Worm (Caenorhabditis elegans) whole organism, L2 larva: Measurements from ENCODE around the gene tbc-6.
A peak's percentile ranks its signal among the peaks of the same experiment; 100 is the strongest.

Source experiments
- C34F6.9 ChIP-seq: fragments of 150-350 bp; optimal IDR thresholded peaks from 2 replicates; lab custom pipeline; 2014; ENCODE audit warnings: missing biosample characterization, missing genetic modification characterization
- F13H6.1 ChIP-seq: sonication (generic microtip); optimal IDR thresholded peaks from 2 replicates; lab custom pipeline; 2016; ENCODE audit warnings: missing genetic modification characterization, missing compliant biosample characterization
- Y55F3AM.14 ChIP-seq: fragments of 200-800 bp; sonication (Bioruptor generic); optimal IDR thresholded peaks from 2 replicates; lab custom pipeline; 2018; ENCODE audit warnings: mild to moderate bottlenecking, missing genetic modification characterization, missing compliant biosample characterization
- ZK546.5 ChIP-seq: sonication (generic microtip); optimal IDR thresholded peaks from 2 replicates; lab custom pipeline; 2017; ENCODE audit warnings: missing biosample characterization, missing genetic modification characterization
- alr-1 ChIP-seq: fragments of 150-350 bp; optimal IDR thresholded peaks from 2 replicates; lab custom pipeline; 2014; ENCODE audit warnings: missing biosample characterization, missing genetic modification characterization
- aly-2 ChIP-seq: fragments of 150-350 bp; optimal IDR thresholded peaks from 2 replicates; lab custom pipeline; 2014; ENCODE audit warnings: missing biosample characterization, missing genetic modification characterization
- ama-1 ChIP-seq: fragments of 150-350 bp; optimal IDR thresholded peaks from 2 replicates; lab custom pipeline; 2018; ENCODE audit warnings: inconsistent platforms
- blmp-1 ChIP-seq: sonication (generic microtip); optimal IDR thresholded peaks from 2 replicates; lab custom pipeline; 2017; ENCODE audit warnings: missing genetic modification characterization, mild to moderate bottlenecking, missing compliant biosample characterization, antibody characterized with exemption, moderate library complexity; ENCODE audit not compliant: insufficient read depth
- ceh-16 ChIP-seq: fragments of 150-350 bp; optimal IDR thresholded peaks from 2 replicates; lab custom pipeline; 2014; ENCODE audit warnings: missing biosample characterization, missing genetic modification characterization
- ceh-82 ChIP-seq: fragments of 150-350 bp; optimal IDR thresholded peaks from 2 replicates; lab custom pipeline; 2014; ENCODE audit warnings: missing biosample characterization, missing genetic modification characterization
- crh-2 ChIP-seq: sonication (generic microtip); optimal IDR thresholded peaks from 2 replicates; lab custom pipeline; 2017; ENCODE audit warnings: missing biosample characterization, missing genetic modification characterization
- egl-27 ChIP-seq: sonication (generic microtip); optimal IDR thresholded peaks from 3 replicates; lab custom pipeline; 2017; ENCODE audit warnings: missing biosample characterization, missing genetic modification reagents, missing genetic modification characterization
- elt-3 ChIP-seq: sonication (generic microtip); optimal IDR thresholded peaks from 2 replicates; lab custom pipeline; 2017; ENCODE audit warnings: missing biosample characterization, missing genetic modification characterization
- fos-1 ChIP-seq: fragments of 150-350 bp; optimal IDR thresholded peaks from 2 replicates; lab custom pipeline; 2014; ENCODE audit warnings: missing biosample characterization, missing genetic modification characterization
- lin-11 ChIP-seq: fragments of 150-350 bp; sonication (generic microtip); optimal IDR thresholded peaks from 2 replicates; lab custom pipeline; 2014; ENCODE audit warnings: missing biosample characterization, missing genetic modification characterization, inconsistent platforms, mixed read lengths
- lin-39 ChIP-seq: fragments of 150-350 bp; optimal IDR thresholded peaks from 2 replicates; lab custom pipeline; 2014; ENCODE audit warnings: missing biosample characterization, missing genetic modification reagents, missing genetic modification characterization
- lsy-2 ChIP-seq, 2 experiments: fragments of 150-350 bp in 1 of 2; sonication (generic microtip) in 1 of 2; optimal IDR thresholded peaks; 2 replicates each; lab custom pipeline; 2014 to 2017; ENCODE audit warnings: missing biosample characterization in 2 of 2, missing genetic modification characterization in 2 of 2
- mab-5 ChIP-seq: fragments of 150-350 bp; optimal IDR thresholded peaks from 2 replicates; lab custom pipeline; 2014; ENCODE audit warnings: missing biosample characterization, missing genetic modification characterization
- mbf-1 ChIP-seq: sonication (generic microtip); optimal IDR thresholded peaks from 2 replicates; lab custom pipeline; 2017; ENCODE audit warnings: missing biosample characterization, missing genetic modification characterization
- mdl-1 ChIP-seq, 2 experiments: fragments of 150-350 bp in 1 of 2; sonication (generic microtip) in 1 of 2; optimal IDR thresholded peaks; 2 replicates each; lab custom pipeline; 2017; ENCODE audit warnings: missing biosample characterization in 2 of 2, missing genetic modification characterization in 2 of 2
- nhr-10 ChIP-seq: sonication (generic microtip); optimal IDR thresholded peaks from 2 replicates; lab custom pipeline; 2017; ENCODE audit warnings: missing biosample characterization, missing genetic modification characterization
- nhr-11 ChIP-seq: fragments of 150-350 bp; optimal IDR thresholded peaks from 2 replicates; lab custom pipeline; 2014; ENCODE audit warnings: missing biosample characterization, missing genetic modification characterization
- nhr-12 ChIP-seq: fragments of 150-350 bp; optimal IDR thresholded peaks from 2 replicates; lab custom pipeline; 2014; ENCODE audit warnings: missing biosample characterization, missing genetic modification characterization
- nhr-129 ChIP-seq: fragments of 150-350 bp; optimal IDR thresholded peaks from 2 replicates; lab custom pipeline; 2014; ENCODE audit warnings: missing biosample characterization, missing genetic modification characterization
- nhr-23 ChIP-seq: fragments of 150-350 bp; optimal IDR thresholded peaks from 2 replicates; lab custom pipeline; 2014; ENCODE audit warnings: missing biosample characterization, missing genetic modification reagents, missing genetic modification characterization
- nhr-25 ChIP-seq: fragments of 150-350 bp; sonication (generic microtip); optimal IDR thresholded peaks from 3 replicates; lab custom pipeline; 2014; ENCODE audit warnings: missing biosample characterization, missing genetic modification characterization
- nhr-6 ChIP-seq: fragments of 150-350 bp; optimal IDR thresholded peaks from 2 replicates; lab custom pipeline; 2014; ENCODE audit warnings: missing biosample characterization, missing genetic modification characterization
- nhr-77 ChIP-seq: fragments of 150-350 bp; optimal IDR thresholded peaks from 2 replicates; lab custom pipeline; 2014; ENCODE audit warnings: missing biosample characterization, missing genetic modification characterization
- peb-1 ChIP-seq: fragments of 150-350 bp; optimal IDR thresholded peaks from 2 replicates; lab custom pipeline; 2014; ENCODE audit warnings: missing biosample characterization, missing genetic modification characterization
- sem-4 ChIP-seq: fragments of 150-350 bp; optimal IDR thresholded peaks from 2 replicates; lab custom pipeline; 2014; ENCODE audit warnings: missing biosample characterization, missing genetic modification reagents, missing genetic modification characterization
- skn-1 ChIP-seq: sonication (generic microtip); optimal IDR thresholded peaks from 2 replicates; lab custom pipeline; 2017; ENCODE audit warnings: missing biosample characterization, missing genetic modification characterization
- sma-3 ChIP-seq: sonication (generic microtip); optimal IDR thresholded peaks from 2 replicates; lab custom pipeline; 2016; ENCODE audit warnings: missing genetic modification reagents, missing genetic modification characterization, missing compliant biosample characterization
- sma-9 ChIP-seq, 2 experiments: fragments of 150-350 bp in 1 of 2; sonication (generic microtip) in 1 of 2; optimal IDR thresholded peaks; 2 replicates each; lab custom pipeline; 2014 to 2016; ENCODE audit warnings: missing genetic modification characterization in 2 of 2, mild to moderate bottlenecking in 1 of 2, missing biosample characterization in 1 of 2, missing compliant biosample characterization in 1 of 2, missing genetic modification reagents in 1 of 2, moderate library complexity in 1 of 2
- snpc-4 ChIP-seq: fragments of 150-350 bp; optimal IDR thresholded peaks from 2 replicates; lab custom pipeline; 2014; ENCODE audit warnings: missing biosample characterization, missing genetic modification characterization
- unc-55 ChIP-seq: fragments of 150-350 bp; sonication (generic microtip); optimal IDR thresholded peaks from 3 replicates; lab custom pipeline; 2014; ENCODE audit warnings: missing biosample characterization, missing genetic modification reagents, missing genetic modification characterization
- unc-62 ChIP-seq: fragments of 150-350 bp; optimal IDR thresholded peaks from 2 replicates; lab custom pipeline; 2014; ENCODE audit warnings: missing biosample characterization, missing genetic modification reagents, missing genetic modification characterization
- zag-1 ChIP-seq: fragments of 150-350 bp; optimal IDR thresholded peaks from 2 replicates; lab custom pipeline; 2014; ENCODE audit warnings: missing biosample characterization, missing genetic modification characterization
- ztf-1 ChIP-seq: fragments of 200-800 bp; sonication (Bioruptor generic); conservative IDR thresholded peaks from 2 replicates; pipeline ENCODE4 v1.3.6; 2022; ENCODE audit warnings: missing genetic modification characterization, missing compliant biosample characterization
- ztf-11 ChIP-seq: sonication (generic microtip); optimal IDR thresholded peaks from 2 replicates; lab custom pipeline; 2017; ENCODE audit warnings: missing biosample characterization, missing genetic modification characterization
- ztf-4 ChIP-seq: fragments of 150-350 bp; optimal IDR thresholded peaks from 2 replicates; lab custom pipeline; 2014; ENCODE audit warnings: missing biosample characterization, missing genetic modification characterization

Gene tbc-6

ce11 chrII:6801262-6801661 is 46.7 kb upstream of the tbc-6 start:
- TF ChIP-seq nhr-23 (tag; lab: Kevin White, UChicago) (no peak), unc-62 (no peak), ama-1 (lab: Kevin White, UChicago) (no peak), crh-2 (tag; lab: Kevin White, UChicago) (no peak), F13H6.1 (tag; lab: Kevin White, UChicago) (no peak), mab-5 (tag; lab: Kevin White, UChicago) (no peak), ztf-1 (GFP tag; lab: Robert Waterston, UW) (no peak), egl-27 (tag; lab: Kevin White, UChicago) (no peak), ztf-11 (tag; lab: Kevin White, UChicago) (no peak), ceh-82 (tag; lab: Kevin White, UChicago) (no peak), nhr-6 (tag; lab: Kevin White, UChicago) (no peak), sma-9 (GFP tag; optimal IDR thresholded peaks at IDR 0.05; lab: Kevin White, UChicago) (no peak), sma-9 (tag; optimal IDR thresholded peaks at IDR 0.05; lab: Kevin White, UChicago) (no peak), peb-1 (no peak), Y55F3AM.14 (GFP tag; lab: Kevin White, UChicago) (no peak), alr-1 (tag; lab: Kevin White, UChicago) (no peak), fos-1 (tag; lab: Kevin White, UChicago) (no peak), mdl-1 (tag; optimal IDR thresholded peaks at IDR 0.05; lab: Kevin White, UChicago) (no peak)

ce11 chrII:6803024-6803423 is 44.9 kb upstream of the tbc-6 start, which contains the start of gene tab-1:
Gene tab-1, plus strand, starts transcription at chrII:6803324.
- no peak for TF ChIP-seq ztf-4
- no peak for TF ChIP-seq nhr-11 (tag; lab: Kevin White, UChicago)
- TF ChIP-seq skn-1 (tag; lab: Kevin White, UChicago) = no peak
- no peak for TF ChIP-seq ztf-11 (tag; lab: Kevin White, UChicago)
- TF ChIP-seq zag-1 = no peak
- no peak for TF ChIP-seq mab-5 (tag; lab: Kevin White, UChicago)
- TF ChIP-seq nhr-6 (tag; lab: Kevin White, UChicago) = no peak
- TF ChIP-seq ZK546.5 (tag; lab: Kevin White, UChicago) = no peak
- TF ChIP-seq blmp-1 (tag; lab: Kevin White, UChicago) = no peak
- no peak for TF ChIP-seq nhr-10 (tag; lab: Kevin White, UChicago)
- no peak for TF ChIP-seq nhr-25 (tag; lab: Kevin White, UChicago)
- no peak for TF ChIP-seq nhr-23 (tag; lab: Kevin White, UChicago)
- no peak for TF ChIP-seq C34F6.9 (tag; lab: Kevin White, UChicago)
- no peak for TF ChIP-seq Y55F3AM.14 (GFP tag; lab: Kevin White, UChicago)
- no peak for TF ChIP-seq egl-27 (tag; lab: Kevin White, UChicago)
- TF ChIP-seq, all 48 proteins: peak for 0

ce11 chrII:6807162-6807561 is 40.8 kb upstream of the tbc-6 start, which contains the start of gene F31E8.5:
Gene F31E8.5, minus strand, starts transcription at chrII:6807262.
- TF ChIP-seq skn-1 (tag; lab: Kevin White, UChicago) (no peak), Y55F3AM.14 (GFP tag; lab: Kevin White, UChicago) (no peak), mdl-1 (tag; optimal IDR thresholded peaks at IDR 0.05; lab: Kevin White, UChicago) (no peak), nhr-25 (tag; lab: Kevin White, UChicago) (no peak)

- peak; percentile 55 for TF ChIP-seq zag-1
- TF ChIP-seq sma-3 (GFP tag; lab: Kevin White, UChicago) = no peak
- TF ChIP-seq ztf-1 (GFP tag; lab: Robert Waterston, UW) = no peak
- TF ChIP-seq ZK546.5 (tag; lab: Kevin White, UChicago) = no peak
- no peak for TF ChIP-seq sem-4 (tag; lab: Kevin White, UChicago)
- peak; percentile 40 for TF ChIP-seq nhr-129
- TF ChIP-seq unc-62 = no peak
- no peak for TF ChIP-seq peb-1
- no peak for TF ChIP-seq ceh-82 (tag; lab: Kevin White, UChicago)
- no peak for TF ChIP-seq Y55F3AM.14 (GFP tag; lab: Kevin White, UChicago)
- TF ChIP-seq ztf-11 (tag; lab: Kevin White, UChicago) = no peak
- TF ChIP-seq unc-55 = peak; percentile 82
- TF ChIP-seq elt-3 (tag; lab: Kevin White, UChicago) = no peak
- no peak for TF ChIP-seq nhr-77
- no peak for TF ChIP-seq nhr-10 (tag; lab: Kevin White, UChicago)
- TF ChIP-seq lsy-2 (tag; optimal IDR thresholded peaks at IDR 0.05; lab: Kevin White, UChicago) = peak in 1 of 2 experiments; percentile 38
- TF ChIP-seq ceh-16 (tag; lab: Kevin White, UChicago) = no peak
- TF ChIP-seq snpc-4 = no peak
- TF ChIP-seq alr-1 (tag; lab: Kevin White, UChicago) = no peak
- TF ChIP-seq lin-11 (tag; lab: Kevin White, UChicago) = peak; percentile 46
- TF ChIP-seq aly-2 (tag; lab: Kevin White, UChicago) = no peak
- TF ChIP-seq ama-1 (lab: Kevin White, UChicago) = no peak
- no peak for TF ChIP-seq mdl-1 (tag; optimal IDR thresholded peaks at IDR 0.05; lab: Kevin White, UChicago)
- TF ChIP-seq lin-39 (tag; lab: Kevin White, UChicago) = no peak
- TF ChIP-seq mbf-1 (tag; lab: Kevin White, UChicago) = no peak
- no peak for TF ChIP-seq fos-1 (tag; lab: Kevin White, UChicago)
- no peak for TF ChIP-seq skn-1 (tag; lab: Kevin White, UChicago)
- no peak for TF ChIP-seq nhr-12 (tag; lab: Kevin White, UChicago)
- TF ChIP-seq C34F6.9 (tag; lab: Kevin White, UChicago) = peak; percentile 76
- peak; percentile 0 for TF ChIP-seq F13H6.1 (tag; lab: Kevin White, UChicago)
- TF ChIP-seq, all 48 proteins: peak for 7
Measured at ce11 chrII:6808539-6808938, 39.4 kb upstream of the tbc-6 start.
